Worm (Caenorhabditis elegans) whole organism, midembryonic: ENCODE results near the gene W06G6.2.

Experiments
- cog-1 ChIP-seq: sonication (generic microtip); optimal IDR thresholded peaks from 2 replicates; lab custom pipeline; 2016; ENCODE audit warnings: missing genetic modification characterization, missing compliant biosample characterization
- flt-1 ChIP-seq: fragments of 200-800 bp; sonication (Bioruptor generic); IDR thresholded peaks from 2 replicates; pipeline ENCODE4 v1.3.6; 2022; ENCODE audit warnings: missing genetic modification characterization, missing compliant biosample characterization
- klf-2 ChIP-seq: fragments of 200-800 bp; sonication (Bioruptor generic); conservative IDR thresholded peaks from 2 replicates; pipeline ENCODE4 v1.3.6; 2022; ENCODE audit warnings: missing genetic modification reagents, missing genetic modification characterization, missing compliant biosample characterization
- ref-1 ChIP-seq: fragments of 200-800 bp; sonication (Bioruptor generic); conservative IDR thresholded peaks from 2 replicates; pipeline ENCODE4 v1.3.6; 2022; ENCODE audit warnings: missing genetic modification reagents, missing genetic modification characterization, missing compliant biosample characterization
- ztf-23 ChIP-seq: fragments of 200-800 bp; sonication (Bioruptor generic); IDR thresholded peaks from 2 replicates; pipeline ENCODE4 v1.3.6; 2022; ENCODE audit warnings: missing genetic modification reagents, missing genetic modification characterization, missing compliant biosample characterization
- ztf-29 ChIP-seq: fragments of 200-800 bp; sonication (Bioruptor generic); IDR thresholded peaks from 2 replicates; pipeline ENCODE4 v1.3.6; 2022; ENCODE audit warnings: missing genetic modification reagents, missing genetic modification characterization, missing compliant biosample characterization

ce11 chrV:16645201-16645940 lies 16.3 kb downstream of the W06G6.2 start, which contains the start of gene W06G6.17:
- TF ChIP-seq cog-1 (tag; lab: Kevin White, UChicago) (no peak), flt-1 (GFP tag; lab: Robert Waterston, UW) (no peak), ztf-29 (GFP tag; lab: Robert Waterston, UW) (no peak), ztf-23 (no peak), ref-1 (GFP tag; lab: Robert Waterston, UW) (no peak), klf-2 (GFP tag; lab: Robert Waterston, UW) (no peak)
